Fruit fly (Drosophila melanogaster) whole organism, embryonic: ENCODE measurements around the gene CG9948.

ENCODE experiments used
- Atf-2 ChIP-seq: fragments of 200-800 bp; sonication (Bioruptor generic); optimal IDR thresholded peaks from 2 replicates; lab custom pipeline; 2016; ENCODE audit warnings: missing biosample characterization, missing genetic modification characterization
- B-H2 ChIP-seq: fragments of 200-800 bp; sonication (Bioruptor generic); optimal IDR thresholded peaks from 2 replicates; lab custom pipeline; 2018; ENCODE audit warnings: missing biosample characterization, mild to moderate bottlenecking, missing genetic modification characterization
- BtbVII ChIP-seq: fragments of 200-800 bp; sonication (Bioruptor generic); optimal IDR thresholded peaks from 3 replicates; lab custom pipeline; 2017; ENCODE audit warnings: missing biosample characterization, mild to moderate bottlenecking, missing genetic modification characterization
- CG10431 ChIP-seq: fragments of 200-800 bp; sonication (Bioruptor generic); optimal IDR thresholded peaks from 3 replicates; lab custom pipeline; 2018; ENCODE audit warnings: missing biosample characterization, mild to moderate bottlenecking, missing genetic modification characterization
- CG12391 ChIP-seq: fragments of 200-800 bp; sonication (Bioruptor generic); optimal IDR thresholded peaks from 3 replicates; lab custom pipeline; 2018; ENCODE audit warnings: missing biosample characterization, mild to moderate bottlenecking, missing genetic modification characterization, moderate library complexity
- CG12769 ChIP-seq: fragments of 200-800 bp; sonication (Bioruptor generic); optimal IDR thresholded peaks from 2 replicates; lab custom pipeline; 2019; ENCODE audit warnings: missing biosample characterization, mild to moderate bottlenecking, missing genetic modification characterization, moderate library complexity
- CG13287 ChIP-seq: fragments of 200-800 bp; sonication (Bioruptor generic); IDR thresholded peaks from 2 replicates; pipeline ENCODE4 v1.3.6; 2022; ENCODE audit warnings: missing biosample characterization, missing genetic modification characterization; ENCODE audit not compliant: partially characterized antibody
- CG15601 ChIP-seq: fragments of 200-800 bp; sonication (Bioruptor generic); optimal IDR thresholded peaks from 3 replicates; lab custom pipeline; 2019; ENCODE audit warnings: missing biosample characterization, mild to moderate bottlenecking, missing genetic modification characterization, moderate library complexity
- CG16779 ChIP-seq: fragments of 200-800 bp; sonication (Bioruptor generic); IDR thresholded peaks from 2 replicates; pipeline ENCODE4 v1.3.6; 2022; ENCODE audit warnings: missing biosample characterization, missing genetic modification characterization
- CG17829 ChIP-seq: fragments of 200-800 bp; optimal IDR thresholded peaks from 2 replicates; lab custom pipeline; 2019; ENCODE audit warnings: missing biosample characterization, mild to moderate bottlenecking, missing genetic modification characterization, moderate library complexity
- CG32532 ChIP-seq: fragments of 200-800 bp; sonication (Bioruptor generic); IDR thresholded peaks from 2 replicates; pipeline ENCODE4 v1.3.6; 2022; ENCODE audit warnings: missing biosample characterization, missing genetic modification characterization
- CG34224 ChIP-seq: fragments of 200-800 bp; sonication (Bioruptor generic); IDR thresholded peaks from 3 replicates; pipeline ENCODE4 v1.3.6; 2022; ENCODE audit warnings: missing biosample characterization, missing genetic modification characterization; ENCODE audit not compliant: partially characterized antibody
- CG3847 ChIP-seq: fragments of 200-800 bp; sonication (Bioruptor generic); IDR thresholded peaks from 2 replicates; pipeline ENCODE4 v1.3.6; 2022; ENCODE audit warnings: missing biosample characterization, missing genetic modification characterization
- CG6791 ChIP-seq: fragments of 200-800 bp; sonication (Bioruptor generic); IDR thresholded peaks from 3 replicates; pipeline ENCODE4 v1.3.6; 2022; ENCODE audit warnings: missing biosample characterization, missing genetic modification characterization; ENCODE audit not compliant: partially characterized antibody
- CG7357 ChIP-seq: fragments of 200-800 bp; sonication (Bioruptor generic); IDR thresholded peaks from 3 replicates; pipeline ENCODE4 v1.3.6; 2022; ENCODE audit warnings: missing biosample characterization, missing genetic modification characterization
- CG8388 ChIP-seq: fragments of 200-800 bp; sonication (Bioruptor generic); optimal IDR thresholded peaks from 2 replicates; lab custom pipeline; 2019; ENCODE audit warnings: missing biosample characterization, mild to moderate bottlenecking, missing genetic modification characterization, moderate library complexity
- CG9437 ChIP-seq: fragments of 200-800 bp; sonication (Bioruptor generic); optimal IDR thresholded peaks from 2 replicates; lab custom pipeline; 2018; ENCODE audit warnings: missing biosample characterization, mild to moderate bottlenecking, missing genetic modification characterization
- Deaf1 ChIP-seq: fragments of 200-800 bp; optimal IDR thresholded peaks from 3 replicates; lab custom pipeline; 2019; ENCODE audit warnings: missing biosample characterization, mild to moderate bottlenecking, missing genetic modification characterization, moderate library complexity
- Ets65A ChIP-seq: fragments of 200-800 bp; sonication (Bioruptor generic); peaks from one replicate; lab custom pipeline; 2016; ENCODE audit warnings: missing biosample characterization, missing genetic modification characterization
- HLH4C ChIP-seq: fragments of 200-800 bp; sonication (Bioruptor generic); IDR thresholded peaks from 3 replicates; pipeline ENCODE4 v1.3.6; 2022; ENCODE audit warnings: missing biosample characterization, missing genetic modification characterization; ENCODE audit not compliant: partially characterized antibody
- Mrtf ChIP-seq: fragments of 200-800 bp; sonication (Bioruptor generic); IDR thresholded peaks from 3 replicates; pipeline ENCODE4 v1.3.6; 2022; ENCODE audit warnings: missing biosample characterization, missing genetic modification characterization
- NFAT ChIP-seq: fragments of 200-800 bp; sonication (Bioruptor generic); IDR thresholded peaks from 2 replicates; pipeline ENCODE4 v1.3.6; 2022; ENCODE audit warnings: missing biosample characterization, missing genetic modification characterization
- Oaz ChIP-seq: fragments of 200-800 bp; sonication (Bioruptor generic); IDR thresholded peaks from 2 replicates; pipeline ENCODE4 v1.3.6; 2022; ENCODE audit warnings: missing biosample characterization, missing genetic modification characterization
- Scr ChIP-seq: fragments of 200-800 bp; sonication (Bioruptor generic); IDR thresholded peaks from 2 replicates; pipeline ENCODE4 v1.3.6; 2022; ENCODE audit warnings: missing biosample characterization, missing genetic modification characterization; ENCODE audit not compliant: partially characterized antibody
- Stat92E ChIP-seq, 3 experiments: fragments of >200 bp in 2 of 3; fragments of 200-800 bp in 1 of 3; sonication (Bioruptor generic) in 1 of 3; optimal IDR thresholded peaks; 2 replicates each; lab custom pipeline; 2017 to 2019; ENCODE audit warnings: missing biosample characterization in 3 of 3, missing genetic modification characterization in 3 of 3, mild to moderate bottlenecking in 1 of 3, moderate library complexity in 1 of 3
- Trl ChIP-seq, 3 experiments: fragments of >200 bp in 2 of 3; fragments of 200-800 bp in 1 of 3; sonication (Bioruptor generic) in 1 of 3; optimal IDR thresholded peaks; 2 replicates in 1 of 3; 3 replicates in 2 of 3; lab custom pipeline; 2016 to 2017; ENCODE audit warnings: missing biosample characterization in 1 of 3, missing genetic modification characterization in 1 of 3
- ap ChIP-seq: fragments of 200-800 bp; sonication (Bioruptor generic); IDR thresholded peaks from 2 replicates; pipeline ENCODE4 v1.3.6; 2022; ENCODE audit warnings: missing biosample characterization, missing genetic modification characterization
- bbx ChIP-seq: fragments of 200-800 bp; sonication (Bioruptor generic); IDR thresholded peaks from 2 replicates; pipeline ENCODE4 v1.3.6; 2022; ENCODE audit warnings: missing biosample characterization, missing genetic modification characterization; ENCODE audit not compliant: partially characterized antibody
- chif ChIP-seq, 2 experiments: fragments of 200-800 bp; sonication (Bioruptor generic); optimal IDR thresholded peaks; 3 replicates each; lab custom pipeline; 2016; ENCODE audit warnings: missing biosample characterization in 2 of 2, missing genetic modification characterization in 2 of 2
- ci ChIP-seq: fragments of 200-800 bp; sonication (Bioruptor generic); IDR thresholded peaks from 3 replicates; pipeline ENCODE4 v1.3.6; 2022; ENCODE audit warnings: missing biosample characterization, missing genetic modification characterization
- gem ChIP-seq: fragments of 200-800 bp; sonication (Bioruptor generic); optimal IDR thresholded peaks from 2 replicates; lab custom pipeline; 2019; ENCODE audit warnings: missing biosample characterization, mild to moderate bottlenecking, missing genetic modification characterization, moderate library complexity
- insv ChIP-seq, 2 experiments: fragments of 200-800 bp; sonication (Bioruptor generic); optimal IDR thresholded peaks; 3 replicates each; lab custom pipeline; 2016 to 2018; ENCODE audit warnings: missing biosample characterization in 2 of 2, missing genetic modification characterization in 2 of 2
- inv ChIP-seq: fragments of 200-800 bp; sonication (Bioruptor generic); IDR thresholded peaks from 2 replicates; pipeline ENCODE4 v1.3.6; 2022; ENCODE audit warnings: missing biosample characterization, missing genetic modification characterization; ENCODE audit not compliant: partially characterized antibody
- kni ChIP-seq: fragments of 200-800 bp; sonication (Bioruptor generic); optimal IDR thresholded peaks from 3 replicates; lab custom pipeline; 2017; ENCODE audit warnings: mild to moderate bottlenecking, missing biosample characterization, missing genetic modification reagents, missing genetic modification characterization
- lbe ChIP-seq: fragments of 200-800 bp; sonication (Bioruptor generic); optimal IDR thresholded peaks from 2 replicates; lab custom pipeline; 2016; ENCODE audit warnings: missing biosample characterization, mild to moderate bottlenecking, missing genetic modification characterization
- phol ChIP-seq: fragments of 200-800 bp; sonication (Bioruptor generic); optimal IDR thresholded peaks from 3 replicates; lab custom pipeline; 2018; ENCODE audit warnings: missing biosample characterization, mild to moderate bottlenecking, missing genetic modification characterization, moderate library complexity
- repo ChIP-seq: fragments of 200-800 bp; sonication (Bioruptor generic); optimal IDR thresholded peaks from 2 replicates; lab custom pipeline; 2016; ENCODE audit warnings: missing biosample characterization, missing genetic modification characterization
- schlank ChIP-seq: fragments of 200-800 bp; sonication (Bioruptor generic); optimal IDR thresholded peaks from 2 replicates; lab custom pipeline; 2018; ENCODE audit warnings: missing biosample characterization, mild to moderate bottlenecking, missing genetic modification characterization
- sim ChIP-seq: fragments of 200-800 bp; sonication (Bioruptor generic); IDR thresholded peaks from 2 replicates; pipeline ENCODE4 v1.3.6; 2022; ENCODE audit warnings: missing biosample characterization, missing genetic modification characterization
- sqz ChIP-seq: fragments of 200-800 bp; sonication (Bioruptor generic); optimal IDR thresholded peaks from 3 replicates; lab custom pipeline; 2018; ENCODE audit warnings: missing biosample characterization, mild to moderate bottlenecking, missing genetic modification characterization
- sr ChIP-seq: fragments of 200-800 bp; sonication (Bioruptor generic); IDR thresholded peaks from 3 replicates; pipeline ENCODE4 v1.3.6; 2022; ENCODE audit warnings: missing biosample characterization, missing genetic modification characterization
- tio ChIP-seq: fragments of 200-800 bp; sonication (Bioruptor generic); optimal IDR thresholded peaks from 2 replicates; lab custom pipeline; 2017; ENCODE audit warnings: missing biosample characterization, missing genetic modification characterization, inconsistent platforms
- ttk ChIP-seq: fragments of 200-800 bp; sonication (Bioruptor generic); IDR thresholded peaks from 2 replicates; pipeline ENCODE4 v2.1.2; 2022; ENCODE audit warnings: missing biosample characterization, missing genetic modification characterization
- unc-4 ChIP-seq: fragments of 200-800 bp; sonication (Bioruptor generic); IDR thresholded peaks from 2 replicates; pipeline ENCODE4 v1.3.6; 2022; ENCODE audit warnings: missing biosample characterization, missing genetic modification characterization; ENCODE audit not compliant: partially characterized antibody
- yki ChIP-seq: fragments of >200 bp; optimal IDR thresholded peaks from 3 replicates; lab custom pipeline; 2018
- zen ChIP-seq: fragments of 200-800 bp; sonication (Bioruptor generic); optimal IDR thresholded peaks from 3 replicates; lab custom pipeline; 2018; ENCODE audit warnings: missing biosample characterization, mild to moderate bottlenecking, missing genetic modification characterization, moderate library complexity
- zfh1 ChIP-seq: fragments of 200-800 bp; sonication (Bioruptor generic); IDR thresholded peaks from 3 replicates; pipeline ENCODE4 v1.3.6; 2022; ENCODE audit warnings: missing biosample characterization, missing genetic modification characterization

The CG9948 gene

DNA sequence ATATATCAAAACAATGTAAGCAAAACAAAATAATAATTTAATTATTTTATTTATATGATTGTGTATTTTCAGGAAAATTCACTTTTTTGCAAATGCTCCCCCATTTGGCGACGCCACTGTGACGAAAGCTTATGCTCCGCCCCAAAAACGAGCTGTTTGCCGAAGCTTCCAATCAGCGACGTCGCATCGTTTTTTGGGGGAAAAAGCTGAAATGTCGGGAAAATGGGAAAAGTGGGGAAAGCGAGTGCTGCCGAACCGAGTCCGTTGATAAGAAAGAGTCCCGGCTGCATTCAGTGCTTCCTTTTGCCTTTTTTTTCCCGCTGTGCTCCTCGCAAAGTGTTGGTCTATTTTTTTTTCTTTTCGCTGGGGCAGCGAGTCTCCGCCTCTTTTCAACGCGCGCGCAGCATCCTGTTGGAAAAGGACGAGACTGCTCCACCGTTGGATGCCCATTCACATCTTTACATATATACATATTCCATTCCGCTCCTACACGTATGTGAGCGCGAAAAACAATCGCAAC, 20.9 kb upstream of the CG9948 start (continued):
- TF ChIP-seq B-H2: no peak
- no peak for TF ChIP-seq CG12769 (tag; lab: Kevin White, UChicago)
- TF ChIP-seq CG9437: no peak
- no peak for TF ChIP-seq ap (GFP tag; lab: Robert Waterston, UW)
- no peak for TF ChIP-seq yki (lab: Kevin White, UChicago)
- no peak for TF ChIP-seq CG7357 (GFP tag; lab: Robert Waterston, UW)
- no peak for TF ChIP-seq chif (GFP tag; optimal IDR thresholded peaks at IDR 0.05; lab: Kevin White, UChicago)
- TF ChIP-seq CG15601 (tag; lab: Kevin White, UChicago): no peak
- no peak for TF ChIP-seq gem (tag; lab: Kevin White, UChicago)
- no peak for TF ChIP-seq NFAT (GFP tag; lab: Robert Waterston, UW)
- no peak for TF ChIP-seq CG17829 (tag; lab: Kevin White, UChicago)
- TF ChIP-seq tio (GFP tag; lab: Kevin White, UChicago): no peak
- no peak for TF ChIP-seq Oaz (GFP tag; lab: Robert Waterston, UW)
- no peak for TF ChIP-seq CG3847 (GFP tag; lab: Robert Waterston, UW)
- TF ChIP-seq Deaf1 (tag; lab: Kevin White, UChicago): peak; percentile 82
- TF ChIP-seq kni (GFP tag; lab: Kevin White, UChicago): no peak
- no peak for TF ChIP-seq CG16779 (GFP tag; lab: Robert Waterston, UW)

DNA sequence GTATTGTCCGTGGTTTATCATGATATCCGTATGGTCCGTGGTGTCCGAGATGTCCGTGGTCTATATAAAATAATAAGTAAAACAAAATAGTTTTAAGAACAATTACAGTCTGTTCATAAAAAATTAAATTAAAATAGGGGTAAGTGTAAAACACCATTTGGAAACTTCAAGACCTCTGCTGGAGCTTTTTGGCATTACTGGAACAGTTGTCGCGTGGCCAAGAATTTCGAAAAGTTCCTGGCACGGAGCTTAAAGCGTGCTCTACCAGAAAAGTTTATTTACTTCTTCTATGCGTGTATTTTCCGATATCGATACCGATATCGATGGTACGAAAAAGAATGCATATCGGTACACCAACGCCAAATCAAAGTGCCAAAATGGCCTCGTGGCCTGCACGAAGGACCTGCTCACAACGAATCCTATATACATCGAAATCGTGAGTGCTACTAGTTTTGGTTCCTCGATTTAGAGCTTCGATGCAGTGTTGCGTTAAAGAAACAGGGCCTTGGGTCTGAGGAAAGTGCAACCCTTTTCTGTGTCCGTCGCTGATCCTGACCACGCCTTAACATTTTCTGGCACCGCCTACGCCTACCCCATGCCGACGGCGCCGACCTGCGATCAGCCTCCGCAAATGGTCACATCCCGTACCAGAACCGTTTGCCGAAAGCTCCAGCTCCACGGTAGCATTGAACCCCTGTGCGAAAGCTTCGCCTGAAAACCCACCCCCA, 13.5 kb upstream of the CG9948 start:
- TF ChIP-seq schlank (no peak), sqz (GFP tag; lab: Kevin White, UChicago) (no peak), Atf-2 (GFP tag; lab: Kevin White, UChicago) (no peak), sim (GFP tag; lab: Robert Waterston, UW) (no peak), lbe (GFP tag; lab: Kevin White, UChicago) (no peak), CG8388 (GFP tag; lab: Kevin White, UChicago) (no peak), ttk (peak; percentile 68; the same call in 1 of the 2 replicates), CG13287 (peak; percentile 77), repo (GFP tag; lab: Kevin White, UChicago) (no peak), insv (GFP tag; optimal IDR thresholded peaks at IDR 0.05; lab: Kevin White, UChicago) (no peak), bbx (GFP tag; lab: Robert Waterston, UW) (no peak; the same call in 1 of the 2 replicates), CG32532 (GFP tag; lab: Robert Waterston, UW) (no peak), CG10431 (GFP tag; lab: Kevin White, UChicago) (no peak), CG12391 (tag; lab: Kevin White, UChicago) (no peak), Trl (optimal IDR thresholded peaks at IDR 0.05; lab: Kevin White, UChicago) (no peak), Trl (GFP tag; optimal IDR thresholded peaks at IDR 0.05; lab: Kevin White, UChicago) (peak; percentile 16), Deaf1 (tag; lab: Kevin White, UChicago) (peak; percentile 20), Stat92E (GFP tag; optimal IDR thresholded peaks at IDR 0.05; lab: Kevin White, UChicago) (no peak), zfh1 (GFP tag; lab: Robert Waterston, UW) (0 out of 3 replicates have a peak, but pooled peaks have one; percentile 13), sr (peak; percentile 45; the same call in 1 of the 3 replicates), zen (no peak), CG6791 (GFP tag; lab: Robert Waterston, UW) (0 out of 3 replicates have a peak, but pooled peaks have one; percentile 14), unc-4 (peak; percentile 57), Scr (peak; percentile 33), Mrtf (no peak), inv (GFP tag; lab: Robert Waterston, UW) (no peak), CG34224 (GFP tag; lab: Robert Waterston, UW) (peak; percentile 60), HLH4C (GFP tag; lab: Robert Waterston, UW) (peak; percentile 66), ci (GFP tag; lab: Robert Waterston, UW) (no peak), BtbVII (GFP tag; lab: Kevin White, UChicago) (no peak), Ets65A (GFP tag; lab: Kevin White, UChicago) (peak; percentile 34), phol (tag; lab: Kevin White, UChicago) (no peak)
